Fruit fly (Drosophila melanogaster): ENCODE measurements around the gene Zwilch.

Gene Zwilch

DNA sequence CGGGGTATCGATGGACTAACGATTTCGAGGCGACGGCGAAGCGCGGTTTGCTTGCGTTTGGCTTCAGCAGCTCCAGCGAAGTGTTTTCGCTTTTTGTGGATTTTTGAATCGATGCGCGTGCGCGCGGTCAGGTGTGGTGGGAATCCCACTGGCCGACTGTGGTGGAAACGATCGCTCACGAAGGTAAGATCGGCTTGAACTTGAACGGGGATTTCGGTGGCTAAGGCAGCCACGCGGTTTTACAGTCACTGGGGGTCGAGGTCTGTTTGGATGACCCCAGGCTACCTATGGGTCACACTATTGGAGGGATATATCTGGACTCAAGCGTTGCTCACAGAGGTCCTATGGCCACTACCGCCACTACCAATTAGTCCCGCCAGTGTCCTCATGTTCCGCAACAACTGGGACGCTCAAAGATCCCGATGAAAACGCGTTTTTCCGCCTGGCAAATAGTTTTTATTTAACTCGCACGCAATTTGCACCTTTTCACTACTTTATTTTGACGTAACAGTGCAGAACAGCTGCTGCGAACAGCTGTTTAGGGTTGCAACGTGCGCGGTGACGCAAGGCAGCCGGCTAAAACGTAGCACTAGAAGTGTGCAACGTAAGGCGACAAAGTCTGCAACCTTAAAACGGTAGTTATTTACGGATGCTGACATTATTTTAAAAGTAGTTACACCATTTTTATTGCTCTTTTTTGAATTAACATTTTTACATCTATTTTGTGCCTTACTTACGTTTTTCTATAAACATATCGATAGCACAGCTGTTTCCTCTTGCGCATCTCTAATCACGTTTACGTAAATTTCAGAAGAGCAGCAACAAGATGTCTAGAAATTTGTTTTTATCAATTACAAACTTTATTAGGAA is 39.2 kb upstream of the Zwilch start, which contains the start of the genes qless and mRpL32 (continued):
- TF ChIP-seq Abd-B (GFP tag; optimal IDR thresholded peaks at IDR 0.05) (no peak), sv (GFP tag; optimal IDR thresholded peaks at IDR 0.05) (peak; percentile 56), CG32264 (GFP tag; optimal IDR thresholded peaks at IDR 0.05) (peak; percentile 26), Hr83 (GFP tag; optimal IDR thresholded peaks at IDR 0.05; ENCODE audit: poor library complexity, severe bottlenecking) (peak; percentile 16), ey (GFP tag; optimal IDR thresholded peaks at IDR 0.05) (peak; percentile 53), CG9705 (GFP tag; optimal IDR thresholded peaks at IDR 0.05) (peak; percentile 33), Dfd (GFP tag; optimal IDR thresholded peaks at IDR 0.05) (no peak), Myc (optimal IDR thresholded peaks at IDR 0.05) (no peak), br (GFP tag; optimal IDR thresholded peaks at IDR 0.05) (no peak), fru (GFP tag; optimal IDR thresholded peaks at IDR 0.05) (peak; percentile 55), OdsH (GFP tag; optimal IDR thresholded peaks at IDR 0.05) (peak; percentile 42), jim (GFP tag; optimal IDR thresholded peaks at IDR 0.05) (no peak)

- no peak for TF ChIP-seq sv (GFP tag; optimal IDR thresholded peaks at IDR 0.05)
- no peak for TF ChIP-seq sage (GFP tag; optimal IDR thresholded peaks at IDR 0.05)
- no peak for TF ChIP-seq Hr83 (GFP tag; optimal IDR thresholded peaks at IDR 0.05; ENCODE audit: poor library complexity, severe bottlenecking)
- TF ChIP-seq Myc (optimal IDR thresholded peaks at IDR 0.05): no peak
- TF ChIP-seq Sp1 (GFP tag; optimal IDR thresholded peaks at IDR 0.05): no peak
- no peak for TF ChIP-seq lola (GFP tag; optimal IDR thresholded peaks at IDR 0.05)
- no peak for TF ChIP-seq pan (optimal IDR thresholded peaks at IDR 0.05)
- no peak for TF ChIP-seq Jra (GFP tag; optimal IDR thresholded peaks at IDR 0.05)
- TF ChIP-seq brk (GFP tag; optimal IDR thresholded peaks at IDR 0.05): no peak
- no peak for TF ChIP-seq woc (GFP tag; optimal IDR thresholded peaks at IDR 0.05)
- TF ChIP-seq dl (GFP tag; optimal IDR thresholded peaks at IDR 0.05; ENCODE audit: insufficient read depth in 1 of 2, partially characterized antibody in 2 of 2): no peak
- TF ChIP-seq jim (GFP tag; optimal IDR thresholded peaks at IDR 0.05): no peak
- TF ChIP-seq usp (GFP tag; optimal IDR thresholded peaks at IDR 0.05): no peak
- no peak for TF ChIP-seq br (GFP tag; optimal IDR thresholded peaks at IDR 0.05)
Measured at dm6 chr3R:31251130-31251770, 38.1 kb upstream of the Zwilch start.

DNA sequence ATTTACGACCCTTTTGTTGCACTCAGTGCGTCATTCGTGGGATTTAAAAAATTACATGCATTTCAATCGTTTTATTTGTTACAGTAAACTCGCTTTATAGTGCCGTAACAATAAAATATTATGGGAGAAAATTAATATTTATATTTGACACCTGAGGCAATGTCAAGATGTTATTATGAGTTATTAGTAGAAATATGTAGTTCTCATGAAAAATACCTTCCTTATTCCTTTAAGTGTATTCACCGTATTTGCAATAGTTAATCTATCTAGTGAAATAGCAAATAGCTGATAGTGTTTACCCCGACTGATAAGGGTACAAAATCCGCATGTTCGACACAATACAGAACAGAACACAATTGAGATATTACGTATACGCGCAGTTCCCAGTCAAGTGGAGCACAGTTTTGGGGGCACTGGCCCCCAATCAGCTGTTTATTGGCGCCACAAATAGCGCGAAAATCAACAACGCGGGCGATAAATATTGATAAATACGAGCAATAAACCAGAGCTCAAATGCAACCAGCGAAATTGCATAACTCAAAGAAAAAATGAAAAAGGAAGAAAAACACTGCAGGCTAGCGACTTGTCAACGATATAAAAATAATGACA is 37.4 kb upstream of the Zwilch start:
- TF ChIP-seq Dif (GFP tag; optimal IDR thresholded peaks at IDR 0.05; ENCODE audit: partially characterized antibody) (no peak), Sp1 (GFP tag; optimal IDR thresholded peaks at IDR 0.05) (no peak), CrebA (GFP tag; optimal IDR thresholded peaks at IDR 0.05; ENCODE audit: borderline replicate concordance) (no peak), Hnf4 (GFP tag; optimal IDR thresholded peaks at IDR 0.05) (no peak), dsf (GFP tag; optimal IDR thresholded peaks at IDR 0.05; ENCODE audit: borderline replicate concordance) (no peak), ey (GFP tag; optimal IDR thresholded peaks at IDR 0.05) (no peak), CG32264 (GFP tag; optimal IDR thresholded peaks at IDR 0.05) (no peak), Jra (GFP tag; optimal IDR thresholded peaks at IDR 0.05) (no peak), jim (GFP tag; optimal IDR thresholded peaks at IDR 0.05) (no peak), Vsx2 (GFP tag; optimal IDR thresholded peaks at IDR 0.05; ENCODE audit: partially characterized antibody) (no peak), Mio (GFP tag; optimal IDR thresholded peaks at IDR 0.05) (no peak), usp (GFP tag; optimal IDR thresholded peaks at IDR 0.05) (no peak), Dfd (GFP tag; optimal IDR thresholded peaks at IDR 0.05) (no peak), foxo (GFP tag; optimal IDR thresholded peaks at IDR 0.05) (no peak), fru (GFP tag; optimal IDR thresholded peaks at IDR 0.05) (no peak), woc (GFP tag; optimal IDR thresholded peaks at IDR 0.05) (no peak), sage (GFP tag; optimal IDR thresholded peaks at IDR 0.05) (no peak)

DNA sequence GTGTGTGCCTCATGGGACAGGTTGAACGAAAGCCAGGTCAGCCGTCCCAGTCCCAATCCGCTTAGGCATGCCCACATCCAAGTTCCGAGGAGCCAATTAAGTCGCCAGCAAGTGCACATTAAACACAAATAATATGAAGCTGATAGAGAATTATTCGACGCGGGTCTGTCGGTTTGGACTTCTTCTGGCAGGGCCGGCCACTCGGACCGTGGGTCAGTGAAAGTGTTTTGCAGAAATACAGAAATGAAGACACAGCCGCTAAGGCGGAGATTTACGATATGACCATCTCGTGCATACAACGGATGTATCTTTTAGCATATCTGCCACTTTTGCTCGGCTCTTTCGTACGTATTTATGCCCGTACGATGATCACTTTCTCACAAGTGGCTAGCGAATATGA is 35.1 kb upstream of the Zwilch start:
- TF ChIP-seq pan (optimal IDR thresholded peaks at IDR 0.05): no peak
- TF ChIP-seq dmrt93B (GFP tag; optimal IDR thresholded peaks at IDR 0.05): no peak
- no peak for TF ChIP-seq sage (GFP tag; optimal IDR thresholded peaks at IDR 0.05)
- no peak for TF ChIP-seq Hnf4 (GFP tag; optimal IDR thresholded peaks at IDR 0.05)
- TF ChIP-seq rgr (GFP tag; optimal IDR thresholded peaks at IDR 0.05): no peak
- TF ChIP-seq Dif (GFP tag; optimal IDR thresholded peaks at IDR 0.05; ENCODE audit: partially characterized antibody): no peak
- TF ChIP-seq br (GFP tag; optimal IDR thresholded peaks at IDR 0.05): no peak
- TF ChIP-seq Mio (GFP tag; optimal IDR thresholded peaks at IDR 0.05): no peak
- TF ChIP-seq Dfd (GFP tag; optimal IDR thresholded peaks at IDR 0.05): no peak
- TF ChIP-seq N (GFP tag; optimal IDR thresholded peaks at IDR 0.05): no peak
- no peak for TF ChIP-seq Vsx2 (GFP tag; optimal IDR thresholded peaks at IDR 0.05; ENCODE audit: partially characterized antibody)
- TF ChIP-seq psq (GFP tag; optimal IDR thresholded peaks at IDR 0.05): no peak
- TF ChIP-seq HLH106 (tag; optimal IDR thresholded peaks at IDR 0.05): no peak
- TF ChIP-seq foxo (GFP tag; optimal IDR thresholded peaks at IDR 0.05): no peak

All from whole organism, wandering third instar larva.